Worm (Caenorhabditis elegans) whole organism, young adult: ENCODE results near the gene M01G5.1.

Source experiments
- B0035.1 ChIP-seq: sonication (generic microtip); optimal IDR thresholded peaks from 2 replicates; lab custom pipeline; 2016; ENCODE audit warnings: missing genetic modification characterization, mild to moderate bottlenecking, missing compliant biosample characterization, missing genotype, missing genetic modification reagents
- B0261.1 ChIP-seq: sonication (generic microtip); optimal IDR thresholded peaks from 2 replicates; lab custom pipeline; 2016; ENCODE audit warnings: mild to moderate bottlenecking, missing genetic modification characterization, moderate library complexity, missing compliant biosample characterization
- F10E7.11 ChIP-seq: sonication (generic microtip); optimal IDR thresholded peaks from 2 replicates; lab custom pipeline; 2017; ENCODE audit warnings: mild to moderate bottlenecking, missing genetic modification characterization, moderate library complexity, missing compliant biosample characterization
- F23B12.7 ChIP-seq: sonication (generic microtip); optimal IDR thresholded peaks from 2 replicates; lab custom pipeline; 2017; ENCODE audit warnings: missing genetic modification characterization, mild to moderate bottlenecking, missing compliant biosample characterization, antibody characterized with exemption, moderate library complexity; ENCODE audit not compliant: insufficient read depth
- F33H1.4 ChIP-seq: fragments of 200-800 bp; sonication (Bioruptor generic); IDR thresholded peaks from 2 replicates; pipeline ENCODE4 v1.3.6; 2022; ENCODE audit warnings: missing genetic modification reagents, missing genetic modification characterization, missing compliant biosample characterization
- F37B4.10 ChIP-seq: fragments of 200-800 bp; sonication (Bioruptor generic); IDR thresholded peaks from 2 replicates; pipeline ENCODE4 v1.3.6; 2022; ENCODE audit warnings: missing genetic modification characterization, missing compliant biosample characterization
- F39B2.1 ChIP-seq: fragments of 200-800 bp; sonication (Bioruptor generic); IDR thresholded peaks from 2 replicates; pipeline ENCODE4 v1.3.6; 2022; ENCODE audit warnings: missing genetic modification reagents, missing genetic modification characterization, missing compliant biosample characterization
- F49E8.2 ChIP-seq: sonication (generic microtip); optimal IDR thresholded peaks from 3 replicates; lab custom pipeline; 2017; ENCODE audit warnings: missing genetic modification characterization, mild to moderate bottlenecking, missing compliant biosample characterization, antibody characterized with exemption, moderate library complexity; ENCODE audit not compliant: insufficient read depth
- F52B5.7 ChIP-seq: sonication (generic microtip); optimal IDR thresholded peaks from 2 replicates; lab custom pipeline; 2016; ENCODE audit warnings: mild to moderate bottlenecking, missing genetic modification characterization, missing compliant biosample characterization
- F55B11.4 ChIP-seq: sonication (generic microtip); optimal IDR thresholded peaks from 2 replicates; lab custom pipeline; 2016; ENCODE audit warnings: missing compliant biosample characterization, missing genetic modification characterization, borderline replicate concordance; ENCODE audit not compliant: insufficient read depth
- T07F8.4 ChIP-seq: sonication (generic microtip); optimal IDR thresholded peaks from 2 replicates; lab custom pipeline; 2016; ENCODE audit warnings: mild to moderate bottlenecking, missing genetic modification characterization, moderate library complexity, missing compliant biosample characterization
- aptf-2 ChIP-seq: fragments of 200-800 bp; sonication (Bioruptor generic); conservative IDR thresholded peaks from 2 replicates; pipeline ENCODE4 v1.3.6; 2022; ENCODE audit warnings: missing genetic modification reagents, missing genetic modification characterization, missing compliant biosample characterization
- attf-5 ChIP-seq: fragments of 200-800 bp; sonication (Bioruptor generic); optimal IDR thresholded peaks from 2 replicates; lab custom pipeline; 2018; ENCODE audit warnings: mild to moderate bottlenecking, missing genetic modification characterization, missing compliant biosample characterization
- bed-1 ChIP-seq: fragments of 200-800 bp; sonication (Bioruptor generic); IDR thresholded peaks from 2 replicates; pipeline ENCODE4 v1.3.6; 2022; ENCODE audit warnings: missing genetic modification reagents, missing genetic modification characterization, missing compliant biosample characterization
- bed-2 ChIP-seq: fragments of 200-800 bp; sonication (Bioruptor generic); IDR thresholded peaks from 2 replicates; pipeline ENCODE4 v1.3.6; 2022; ENCODE audit warnings: missing genetic modification reagents, missing genetic modification characterization, missing compliant biosample characterization
- ccch-3 ChIP-seq: fragments of 200-800 bp; sonication (Bioruptor generic); optimal IDR thresholded peaks from 2 replicates; lab custom pipeline; 2018; ENCODE audit warnings: mild to moderate bottlenecking, missing genetic modification characterization, missing compliant biosample characterization
- cebp-2 ChIP-seq: fragments of 200-800 bp; sonication (Bioruptor generic); IDR thresholded peaks from 2 replicates; pipeline ENCODE4 v1.3.6; 2022; ENCODE audit warnings: missing genetic modification characterization, missing compliant biosample characterization
- ceh-100 ChIP-seq: fragments of 200-800 bp; sonication (Bioruptor generic); IDR thresholded peaks from 2 replicates; pipeline ENCODE4 v1.3.6; 2022; ENCODE audit warnings: missing genetic modification reagents, missing genetic modification characterization, missing compliant biosample characterization
- ceh-58 ChIP-seq: fragments of 200-800 bp; sonication (Bioruptor generic); IDR thresholded peaks from 2 replicates; pipeline ENCODE4 v1.3.6; 2022; ENCODE audit warnings: missing genetic modification characterization, missing compliant biosample characterization
- die-1 ChIP-seq: sonication (generic microtip); optimal IDR thresholded peaks from 2 replicates; lab custom pipeline; 2016; ENCODE audit warnings: missing genotype, mild to moderate bottlenecking, missing genetic modification characterization, missing compliant biosample characterization
- dpl-1 ChIP-seq: fragments of 150-350 bp; optimal IDR thresholded peaks from 2 replicates; lab custom pipeline; 2014; ENCODE audit warnings: missing biosample characterization, missing genetic modification reagents, missing genetic modification characterization
- efl-1 ChIP-seq: fragments of 150-350 bp; optimal IDR thresholded peaks from 2 replicates; lab custom pipeline; 2014; ENCODE audit warnings: missing biosample characterization, missing genetic modification reagents, missing genetic modification characterization
- egl-18 ChIP-seq: fragments of 200-800 bp; sonication (Bioruptor generic); IDR thresholded peaks from 2 replicates; pipeline ENCODE4 v1.3.6; 2022; ENCODE audit warnings: missing genetic modification reagents, missing genetic modification characterization, missing compliant biosample characterization
- egrh-3 ChIP-seq: fragments of 200-800 bp; sonication (Bioruptor generic); IDR thresholded peaks from 2 replicates; pipeline ENCODE4 v1.3.6; 2022; ENCODE audit warnings: missing genetic modification reagents, missing genetic modification characterization, missing compliant biosample characterization
- ekl-4 ChIP-seq: fragments of 200-800 bp; sonication (Bioruptor generic); IDR thresholded peaks from 2 replicates; pipeline ENCODE4 v1.3.6; 2022; ENCODE audit warnings: missing genetic modification reagents, missing genetic modification characterization, missing compliant biosample characterization
- lin-26 ChIP-seq: fragments of 200-800 bp; sonication (Bioruptor generic); IDR thresholded peaks from 2 replicates; pipeline ENCODE4 v1.3.6; 2022; ENCODE audit warnings: missing genetic modification reagents, missing genetic modification characterization, missing compliant biosample characterization
- lin-35 ChIP-seq, 3 experiments: fragments of 150-350 bp in 2 of 3; sonication (generic microtip) in 1 of 3; optimal IDR thresholded peaks; 2 replicates each; lab custom pipeline; 2014 to 2018; ENCODE audit warnings: missing biosample characterization in 3 of 3, missing genetic modification characterization in 3 of 3, missing genetic modification reagents in 3 of 3
- lin-40 ChIP-seq: sonication (generic microtip); optimal IDR thresholded peaks from 2 replicates; lab custom pipeline; 2016; ENCODE audit warnings: missing genetic modification characterization, mild to moderate bottlenecking, missing compliant biosample characterization, missing genotype, missing genetic modification reagents
- lin-54 ChIP-seq: fragments of 200-800 bp; sonication (Bioruptor generic); optimal IDR thresholded peaks from 2 replicates; lab custom pipeline; 2018; ENCODE audit warnings: mild to moderate bottlenecking, missing genetic modification characterization, missing compliant biosample characterization
- lir-1 ChIP-seq: fragments of 200-800 bp; sonication (Bioruptor generic); conservative IDR thresholded peaks from 2 replicates; pipeline ENCODE4 v1.3.6; 2022; ENCODE audit warnings: missing genetic modification reagents, missing genetic modification characterization, missing compliant biosample characterization
- lsl-1 ChIP-seq: fragments of 200-800 bp; sonication (Bioruptor generic); optimal IDR thresholded peaks from 2 replicates; lab custom pipeline; 2018; ENCODE audit warnings: mild to moderate bottlenecking, missing genetic modification characterization, moderate library complexity, missing compliant biosample characterization
- madf-10 ChIP-seq: sonication (generic microtip); optimal IDR thresholded peaks from 2 replicates; lab custom pipeline; 2016; ENCODE audit warnings: mild to moderate bottlenecking, missing genetic modification characterization, missing compliant biosample characterization
- madf-3 ChIP-seq: fragments of 200-800 bp; sonication (Bioruptor generic); IDR thresholded peaks from 2 replicates; pipeline ENCODE4 v1.3.6; 2022; ENCODE audit warnings: missing genetic modification reagents, missing genetic modification characterization, missing compliant biosample characterization
- madf-6 ChIP-seq: fragments of 200-800 bp; sonication (Bioruptor generic); IDR thresholded peaks from 2 replicates; pipeline ENCODE4 v1.3.6; 2022; ENCODE audit warnings: missing genetic modification reagents, missing genetic modification characterization, missing compliant biosample characterization
- mcd-1 ChIP-seq: fragments of 200-800 bp; sonication (Bioruptor generic); IDR thresholded peaks from 2 replicates; pipeline ENCODE4 v1.3.6; 2022; ENCODE audit warnings: missing genetic modification reagents, missing genetic modification characterization, missing compliant biosample characterization
- nfya-1 ChIP-seq: sonication (generic microtip); optimal IDR thresholded peaks from 2 replicates; lab custom pipeline; 2017; ENCODE audit warnings: antibody characterized with exemption, missing compliant biosample characterization, missing genetic modification characterization, borderline replicate concordance; ENCODE audit not compliant: insufficient read depth
- nhr-27 ChIP-seq: fragments of 200-800 bp; sonication (Bioruptor generic); optimal IDR thresholded peaks from 2 replicates; lab custom pipeline; 2018; ENCODE audit warnings: mild to moderate bottlenecking, missing genetic modification characterization, moderate library complexity, missing compliant biosample characterization
- pbrm-1 ChIP-seq: fragments of 200-800 bp; sonication (Bioruptor generic); IDR thresholded peaks from 2 replicates; pipeline ENCODE4 v1.3.6; 2022; ENCODE audit warnings: missing genetic modification reagents, missing genetic modification characterization, missing compliant biosample characterization
- rpc-1 ChIP-seq, 2 experiments: fragments of 150-350 bp in 1 of 2; sonication (generic microtip) in 1 of 2; optimal IDR thresholded peaks; 2 replicates each; lab custom pipeline; 2014 to 2018; ENCODE audit warnings: missing biosample characterization in 1 of 2, missing genetic modification characterization in 1 of 2, missing genetic modification reagents in 1 of 2, missing genotype in 1 of 2
- snpc-1.3 ChIP-seq: sonication (generic microtip); optimal IDR thresholded peaks from 2 replicates; lab custom pipeline; 2017; ENCODE audit warnings: missing genetic modification characterization, mild to moderate bottlenecking, missing compliant biosample characterization, antibody characterized with exemption, moderate library complexity, missing genotype, missing genetic modification reagents; ENCODE audit not compliant: insufficient read depth
- tlf-1 ChIP-seq: fragments of 200-800 bp; sonication (Bioruptor generic); optimal IDR thresholded peaks from 2 replicates; lab custom pipeline; 2018; ENCODE audit warnings: mild to moderate bottlenecking, missing genetic modification characterization, missing compliant biosample characterization
- unc-130 ChIP-seq: sonication (generic microtip); optimal IDR thresholded peaks from 2 replicates; lab custom pipeline; 2016; ENCODE audit warnings: missing genetic modification reagents, missing genetic modification characterization, missing compliant biosample characterization
- zfh-2 ChIP-seq: fragments of 200-800 bp; sonication (Bioruptor generic); conservative IDR thresholded peaks from 2 replicates; pipeline ENCODE4 v1.3.6; 2022; ENCODE audit warnings: missing genetic modification reagents, missing genetic modification characterization, missing compliant biosample characterization
- ztf-22 ChIP-seq: fragments of 200-800 bp; sonication (Bioruptor generic); optimal IDR thresholded peaks from 2 replicates; lab custom pipeline; 2018; ENCODE audit warnings: mild to moderate bottlenecking, missing genetic modification characterization, moderate library complexity, missing compliant biosample characterization

Gene M01G5.1

DNA sequence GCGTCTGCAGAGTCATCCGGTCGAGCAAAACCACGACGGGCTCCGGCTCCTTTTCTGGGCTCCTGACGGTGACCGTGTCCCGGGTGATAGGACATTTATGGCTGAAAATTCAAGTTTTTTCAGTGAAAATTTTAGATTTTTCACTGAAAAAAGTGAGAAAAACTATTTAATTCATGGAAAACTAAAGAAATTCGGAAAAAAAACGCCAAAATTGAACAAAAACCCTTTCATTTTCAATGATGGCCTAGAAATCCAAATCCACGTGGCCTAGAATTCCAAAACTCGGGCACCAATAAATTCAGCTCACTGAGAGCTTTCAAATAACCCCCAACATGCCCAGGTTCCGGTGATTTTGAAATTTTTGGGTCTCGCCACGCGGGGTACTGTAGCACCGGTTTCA is 58.1 kb downstream of the M01G5.1 start, which contains the start of gene ddx-35:
ddx-35 (minus strand) TSS at position 101 of the 400 bp plus-strand sequence.
- TF ChIP-seq cebp-2 (GFP tag; lab: Robert Waterston, UW) (no peak), nfya-1 (tag; lab: Kevin White, UChicago) (no peak), lir-1 (GFP tag; lab: Robert Waterston, UW) (no peak), zfh-2 (GFP tag; lab: Robert Waterston, UW) (0 out of 2 replicates have a peak, but pooled peaks have one; percentile 22), lin-40 (tag; lab: Kevin White, UChicago) (no peak), ztf-22 (no peak), nhr-27 (tag; lab: Kevin White, UChicago) (no peak), F55B11.4 (tag; lab: Kevin White, UChicago) (no peak)

- no peak for TF ChIP-seq madf-10 (tag; lab: Kevin White, UChicago)
- TF ChIP-seq unc-130 (GFP tag; lab: Kevin White, UChicago) = no peak
- TF ChIP-seq nhr-27 (tag; lab: Kevin White, UChicago) = no peak
- no peak for TF ChIP-seq F10E7.11 (tag; lab: Kevin White, UChicago)
- no peak for TF ChIP-seq ccch-3 (GFP tag; lab: Kevin White, UChicago)
- TF ChIP-seq die-1 (tag; lab: Kevin White, UChicago) = no peak
- TF ChIP-seq pbrm-1 = no peak
- peak; percentile 27 for TF ChIP-seq F33H1.4 (GFP tag; lab: Robert Waterston, UW)
- no peak for TF ChIP-seq attf-5 (GFP tag; lab: Kevin White, UChicago)
- no peak for TF ChIP-seq lir-1 (GFP tag; lab: Robert Waterston, UW)
- TF ChIP-seq lin-26 (GFP tag; lab: Robert Waterston, UW) = no peak
- TF ChIP-seq lsl-1 (GFP tag; lab: Kevin White, UChicago) = peak; percentile 45
- TF ChIP-seq F39B2.1 = no peak
- peak; percentile 59; the same call in 1 of the 2 replicates for TF ChIP-seq madf-6 (GFP tag; lab: Robert Waterston, UW)
- TF ChIP-seq ceh-100 (GFP tag; lab: Robert Waterston, UW) = no peak
- TF ChIP-seq B0261.1 (tag; lab: Kevin White, UChicago) = no peak
- peak; percentile 68 for TF ChIP-seq mcd-1
- no peak for TF ChIP-seq F52B5.7
- no peak for TF ChIP-seq tlf-1
- no peak for TF ChIP-seq aptf-2 (GFP tag; lab: Robert Waterston, UW)
- TF ChIP-seq bed-2 (GFP tag; lab: Robert Waterston, UW) = no peak
- no peak for TF ChIP-seq F49E8.2 (tag; lab: Kevin White, UChicago)
- TF ChIP-seq egrh-3 (GFP tag; lab: Robert Waterston, UW) = no peak
- no peak for TF ChIP-seq rpc-1 (optimal IDR thresholded peaks at IDR 0.05; lab: Kevin White, UChicago)
- no peak for TF ChIP-seq rpc-1 (tag; optimal IDR thresholded peaks at IDR 0.05; lab: Kevin White, UChicago)
- TF ChIP-seq lin-54 = peak; percentile 34
- peak; percentile 14 for TF ChIP-seq dpl-1
- no peak for TF ChIP-seq madf-3 (GFP tag; lab: Robert Waterston, UW)
- TF ChIP-seq ceh-58 = no peak
- no peak for TF ChIP-seq B0035.1
- 0 out of 2 replicates have a peak, but pooled peaks have one; percentile 81 for TF ChIP-seq F37B4.10 (GFP tag; lab: Robert Waterston, UW)
- TF ChIP-seq lin-35 (GFP tag; optimal IDR thresholded peaks at IDR 0.05; lab: Kevin White, UChicago) = peak in 1 of 3 experiments; percentile 58
- peak; percentile 13 for TF ChIP-seq snpc-1.3 (tag; lab: Kevin White, UChicago)
- no peak for TF ChIP-seq egl-18 (GFP tag; lab: Robert Waterston, UW)
- no peak for TF ChIP-seq F23B12.7 (tag; lab: Kevin White, UChicago)
- peak; percentile 55; the same call in 1 of the 2 replicates for TF ChIP-seq ekl-4 (GFP tag; lab: Robert Waterston, UW)
- no peak for TF ChIP-seq bed-1 (GFP tag; lab: Robert Waterston, UW)
- TF ChIP-seq efl-1 (GFP tag; lab: Kevin White, UChicago) = no peak
- no peak for TF ChIP-seq T07F8.4 (tag; lab: Kevin White, UChicago)
These were observed 62.4 kb downstream of the M01G5.1 start, which contains the start of the genes eelo-1 and Y67D2.2 for ce11 chrIII:1558441-1559159. eelo-1 (minus strand) TSS chrIII:1558529. Y67D2.2 (plus strand) TSS chrIII:1558800.
